Worm (Caenorhabditis elegans) whole organism, young adult: ENCODE data around the gene zig-8.

Source experiments
- B0035.1 ChIP-seq: sonication (generic microtip); optimal IDR thresholded peaks from 2 replicates; lab custom pipeline; 2016; ENCODE audit warnings: missing genetic modification characterization, mild to moderate bottlenecking, missing compliant biosample characterization, missing genotype, missing genetic modification reagents
- lir-1 ChIP-seq: fragments of 200-800 bp; sonication (Bioruptor generic); conservative IDR thresholded peaks from 2 replicates; pipeline ENCODE4 v1.3.6; 2022; ENCODE audit warnings: missing genetic modification reagents, missing genetic modification characterization, missing compliant biosample characterization
- lsy-27 ChIP-seq: sonication (generic microtip); optimal IDR thresholded peaks from 2 replicates; lab custom pipeline; 2017; ENCODE audit warnings: missing genetic modification characterization, mild to moderate bottlenecking, missing compliant biosample characterization, antibody characterized with exemption, missing genotype, borderline replicate concordance; ENCODE audit not compliant: insufficient read depth
- snpc-1.1 ChIP-seq: sonication (generic microtip); optimal IDR thresholded peaks from 2 replicates; lab custom pipeline; 2017; ENCODE audit warnings: missing genetic modification characterization, mild to moderate bottlenecking, missing compliant biosample characterization, antibody characterized with exemption, moderate library complexity, missing genotype, missing genetic modification reagents; ENCODE audit not compliant: insufficient read depth
- snpc-4 ChIP-seq, 5 experiments: fragments of 150-350 bp in 1 of 5; sonication (generic microtip) in 4 of 5; optimal IDR thresholded peaks; 2 replicates each; lab custom pipeline; 2014 to 2018; ENCODE audit warnings: missing genetic modification characterization in 5 of 5, missing biosample characterization in 3 of 5, antibody characterized with exemption in 2 of 5, mild to moderate bottlenecking in 2 of 5, missing compliant biosample characterization in 2 of 5, missing genotype in 2 of 5, moderate library complexity in 2 of 5, missing genetic modification reagents in 1 of 5

DNA sequence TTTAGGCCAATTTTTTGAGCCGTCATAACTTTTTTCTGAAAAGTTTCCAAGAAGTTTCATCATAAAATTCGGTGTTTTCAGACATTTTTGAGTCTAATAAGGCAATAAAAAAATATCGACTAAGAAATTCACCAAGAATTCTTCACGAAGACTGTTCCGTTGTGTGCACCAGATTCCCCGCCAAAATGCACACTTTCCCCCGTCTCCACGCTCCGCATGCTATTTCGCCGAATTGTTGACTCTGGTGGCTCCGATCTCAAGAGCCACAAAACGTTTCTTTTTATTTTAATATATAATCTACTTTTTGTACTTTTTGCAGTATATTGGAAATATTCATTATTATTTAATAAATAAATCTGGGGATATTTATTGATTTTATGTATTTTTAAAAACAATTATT lies 14.1 kb upstream of the zig-8 start:
- TF ChIP-seq lir-1 = no peak
- no peak for TF ChIP-seq snpc-4 (GFP tag; optimal IDR thresholded peaks at IDR 0.05; lab: Kevin White, UChicago)
- no peak for TF ChIP-seq snpc-4 (tag; optimal IDR thresholded peaks at IDR 0.05; lab: Kevin White, UChicago)
- no peak for TF ChIP-seq lsy-27 (tag; lab: Kevin White, UChicago)
- TF ChIP-seq B0035.1 (tag; lab: Kevin White, UChicago) = no peak
- no peak for TF ChIP-seq snpc-1.1 (tag; lab: Kevin White, UChicago)
